Worm (Caenorhabditis elegans): ENCODE results near the gene F40C5.2.

ce11 chrV:3575759-3576158 is 5.0 kb downstream of the F40C5.2 start, which contains the start of gene grl-27:
- TF ChIP-seq nhr-2 (tag; optimal IDR thresholded peaks at IDR 0.05) (no peak), mls-2 (tag; optimal IDR thresholded peaks at IDR 0.05) (no peak), sem-2 (GFP tag; optimal IDR thresholded peaks at IDR 0.05) (no peak), nhr-12 (tag; optimal IDR thresholded peaks at IDR 0.05) (no peak), mep-1 (tag; optimal IDR thresholded peaks at IDR 0.05) (no peak), bed-3 (GFP tag; optimal IDR thresholded peaks at IDR 0.05) (no peak), snpc-4 (tag; optimal IDR thresholded peaks at IDR 0.05) (no peak), ztf-11 (tag; optimal IDR thresholded peaks at IDR 0.05) (no peak), nhr-237 (tag; optimal IDR thresholded peaks at IDR 0.05) (no peak)

All from whole organism, mixed stage, embryonic.